Worm (Caenorhabditis elegans): Measurements from ENCODE around the gene hmgs-1.

ce11 chrV:5699835-5700441, 15.5 kb upstream of the hmgs-1 start, which contains the start of gene clec-1:
- TF ChIP-seq zag-1 (tag; optimal IDR thresholded peaks at IDR 0.05) (no peak), mab-9 (GFP tag; IDR thresholded peaks at IDR 0.05) (no peak), nhr-237 (tag; optimal IDR thresholded peaks at IDR 0.05) (no peak), elt-2 (tag; optimal IDR thresholded peaks at IDR 0.05) (no peak)

Measured in whole organism, L1 larva.